Fruit fly (Drosophila melanogaster) whole organism, embryonic: ENCODE data around the gene moon.

Experiments used
- Blimp-1 ChIP-seq: fragments of 200-800 bp; sonication (Bioruptor generic); optimal IDR thresholded peaks from 3 replicates; lab custom pipeline; 2018; ENCODE audit warnings: missing biosample characterization, missing genetic modification characterization, mild to moderate bottlenecking, moderate library complexity, missing genetic modification reagents
- CG10267 ChIP-seq: fragments of 200-800 bp; sonication (Bioruptor generic); optimal IDR thresholded peaks from 2 replicates; lab custom pipeline; 2018; ENCODE audit warnings: missing biosample characterization, mild to moderate bottlenecking, missing genetic modification characterization, moderate library complexity
- CG10565 ChIP-seq: fragments of 200-800 bp; sonication (Bioruptor generic); optimal IDR thresholded peaks from 3 replicates; lab custom pipeline; 2016; ENCODE audit warnings: missing biosample characterization, mild to moderate bottlenecking, missing genetic modification characterization
- CG10654 ChIP-seq: fragments of 200-800 bp; sonication (Bioruptor generic); optimal IDR thresholded peaks from 2 replicates; lab custom pipeline; 2016; ENCODE audit warnings: missing biosample characterization, missing genetic modification characterization
- CG10979 ChIP-seq: fragments of 200-800 bp; sonication (Bioruptor generic); optimal IDR thresholded peaks from 2 replicates; lab custom pipeline; 2018; ENCODE audit warnings: missing biosample characterization, mild to moderate bottlenecking, missing genetic modification characterization, moderate library complexity
- CG12071 ChIP-seq: fragments of 200-800 bp; sonication (Bioruptor generic); optimal IDR thresholded peaks from 3 replicates; lab custom pipeline; 2018; ENCODE audit warnings: missing biosample characterization, mild to moderate bottlenecking, missing genetic modification characterization
- CG14710 ChIP-seq: fragments of 200-800 bp; sonication (Bioruptor generic); optimal IDR thresholded peaks from 3 replicates; lab custom pipeline; 2019; ENCODE audit warnings: missing biosample characterization, mild to moderate bottlenecking, missing genetic modification characterization, moderate library complexity
- CG14965 ChIP-seq: fragments of 200-800 bp; sonication (Bioruptor generic); optimal IDR thresholded peaks from 2 replicates; lab custom pipeline; 2016; ENCODE audit warnings: missing biosample characterization, missing genetic modification characterization, borderline replicate concordance
- CG1647 ChIP-seq: fragments of 200-800 bp; sonication (Bioruptor generic); optimal IDR thresholded peaks from 3 replicates; lab custom pipeline; 2016; ENCODE audit warnings: missing biosample characterization, missing genetic modification characterization
- CG17328 ChIP-seq: fragments of 200-800 bp; sonication (Bioruptor generic); IDR thresholded peaks from 2 replicates; pipeline ENCODE4 v1.3.6; 2022; ENCODE audit warnings: missing biosample characterization, missing genetic modification characterization
- CG17829 ChIP-seq: fragments of 200-800 bp; optimal IDR thresholded peaks from 2 replicates; lab custom pipeline; 2019; ENCODE audit warnings: missing biosample characterization, mild to moderate bottlenecking, missing genetic modification characterization, moderate library complexity
- CG30403 ChIP-seq: fragments of 200-800 bp; sonication (Bioruptor generic); optimal IDR thresholded peaks from 3 replicates; lab custom pipeline; 2016; ENCODE audit warnings: missing biosample characterization, missing genetic modification characterization
- CG32767 ChIP-seq: fragments of 200-800 bp; sonication (Bioruptor generic); IDR thresholded peaks from 2 replicates; pipeline ENCODE4 v1.3.6; 2022; ENCODE audit warnings: missing biosample characterization, missing genetic modification characterization
- CG4360 ChIP-seq: fragments of 200-800 bp; sonication (Bioruptor generic); IDR thresholded peaks from 2 replicates; pipeline ENCODE4 v1.3.6; 2022; ENCODE audit warnings: missing biosample characterization, missing genetic modification characterization
- CG4424 ChIP-seq: fragments of 200-800 bp; sonication (Bioruptor generic); optimal IDR thresholded peaks from 3 replicates; lab custom pipeline; 2016; ENCODE audit warnings: missing biosample characterization, missing genetic modification characterization
- CG7556 ChIP-seq: fragments of 200-800 bp; sonication (Bioruptor generic); optimal IDR thresholded peaks from 2 replicates; lab custom pipeline; 2017; ENCODE audit warnings: missing biosample characterization, mild to moderate bottlenecking, missing genetic modification characterization
- CG7839 ChIP-seq: fragments of 200-800 bp; sonication (Bioruptor generic); optimal IDR thresholded peaks from 3 replicates; lab custom pipeline; 2018; ENCODE audit warnings: missing biosample characterization, mild to moderate bottlenecking, missing genetic modification characterization, moderate library complexity
- D ChIP-seq, 2 experiments: fragments of 200-800 bp in 1 of 2; fragments of >200 bp in 1 of 2; sonication (Bioruptor generic) in 1 of 2; optimal IDR thresholded peaks; 2 replicates in 1 of 2; 3 replicates in 1 of 2; lab custom pipeline; 2017; ENCODE audit warnings: mild to moderate bottlenecking in 1 of 2, missing biosample characterization in 1 of 2, missing genetic modification characterization in 1 of 2, missing genetic modification reagents in 1 of 2
- D19A ChIP-seq: fragments of 200-800 bp; optimal IDR thresholded peaks from 3 replicates; lab custom pipeline; 2019; ENCODE audit warnings: missing biosample characterization, mild to moderate bottlenecking, missing genetic modification characterization, moderate library complexity
- Drgx ChIP-seq: fragments of 200-800 bp; sonication (Bioruptor generic); IDR thresholded peaks from 2 replicates; pipeline ENCODE4 v1.3.6; 2022; ENCODE audit warnings: missing biosample characterization, missing genetic modification characterization
- H15 ChIP-seq: fragments of 200-800 bp; sonication (Bioruptor generic); IDR thresholded peaks from 3 replicates; pipeline ENCODE4 v1.3.6; 2022; ENCODE audit warnings: missing biosample characterization, missing genetic modification characterization
- HLH3B ChIP-seq: fragments of 200-800 bp; sonication (Bioruptor generic); IDR thresholded peaks from 2 replicates; pipeline ENCODE4 v1.3.6; 2022; ENCODE audit warnings: missing biosample characterization, missing genetic modification characterization
- HLH54F ChIP-seq: fragments of 200-800 bp; sonication (Bioruptor generic); optimal IDR thresholded peaks from 3 replicates; lab custom pipeline; 2016; ENCODE audit warnings: missing biosample characterization, missing genetic modification characterization
- Kr ChIP-seq: fragments of 200-800 bp; sonication (Bioruptor generic); optimal IDR thresholded peaks from 2 replicates; lab custom pipeline; 2017; ENCODE audit warnings: missing biosample characterization, mild to moderate bottlenecking, missing genetic modification characterization
- PHDP ChIP-seq: fragments of 200-800 bp; sonication (Bioruptor generic); optimal IDR thresholded peaks from 3 replicates; lab custom pipeline; 2018; ENCODE audit warnings: missing biosample characterization, mild to moderate bottlenecking, missing genetic modification characterization, moderate library complexity
- Six4 ChIP-seq: fragments of 200-800 bp; sonication (Bioruptor generic); optimal IDR thresholded peaks from 2 replicates; lab custom pipeline; 2016; ENCODE audit warnings: missing biosample characterization, missing genetic modification characterization
- Ssrp ChIP-seq: fragments of 200-800 bp; sonication (Bioruptor generic); optimal IDR thresholded peaks from 2 replicates; lab custom pipeline; 2018; ENCODE audit warnings: missing biosample characterization, mild to moderate bottlenecking, missing genetic modification characterization, moderate library complexity
- Trl ChIP-seq, 3 experiments: fragments of >200 bp in 2 of 3; fragments of 200-800 bp in 1 of 3; sonication (Bioruptor generic) in 1 of 3; optimal IDR thresholded peaks; 2 replicates in 1 of 3; 3 replicates in 2 of 3; lab custom pipeline; 2016 to 2017; ENCODE audit warnings: missing biosample characterization in 1 of 3, missing genetic modification characterization in 1 of 3
- Xrp1 ChIP-seq: fragments of 200-800 bp; sonication (Bioruptor generic); IDR thresholded peaks from 2 replicates; pipeline ENCODE4 v1.3.6; 2022; ENCODE audit warnings: missing biosample characterization, missing genetic modification characterization
- abd-A ChIP-seq: fragments of 200-800 bp; sonication (Bioruptor generic); optimal IDR thresholded peaks from 3 replicates; lab custom pipeline; 2019; ENCODE audit warnings: missing biosample characterization, mild to moderate bottlenecking, missing genetic modification characterization, moderate library complexity
- ash1 ChIP-seq: fragments of 200-800 bp; sonication (Bioruptor generic); optimal IDR thresholded peaks from 2 replicates; lab custom pipeline; 2018; ENCODE audit warnings: missing biosample characterization, mild to moderate bottlenecking, missing genetic modification characterization
- bsh ChIP-seq, 2 experiments: fragments of 200-800 bp; sonication (Bioruptor generic); optimal IDR thresholded peaks; 2 replicates each; lab custom pipeline; 2017 to 2018; ENCODE audit warnings: mild to moderate bottlenecking in 2 of 2, missing biosample characterization in 2 of 2, missing genetic modification characterization in 2 of 2, moderate library complexity in 1 of 2
- cato ChIP-seq: fragments of 200-800 bp; sonication (Bioruptor generic); optimal IDR thresholded peaks from 2 replicates; lab custom pipeline; 2016; ENCODE audit warnings: missing biosample characterization, missing genetic modification characterization, borderline replicate concordance
- danr ChIP-seq: fragments of 200-800 bp; sonication (Bioruptor generic); IDR thresholded peaks from 2 replicates; pipeline ENCODE4 v1.3.6; 2022; ENCODE audit warnings: missing biosample characterization, missing genetic modification characterization
- dati ChIP-seq: fragments of 200-800 bp; sonication (Bioruptor generic); IDR thresholded peaks from 2 replicates; pipeline ENCODE4 v1.3.6; 2022; ENCODE audit warnings: missing biosample characterization, missing genetic modification characterization
- dmrt99B ChIP-seq: fragments of 200-800 bp; sonication (Bioruptor generic); optimal IDR thresholded peaks from 2 replicates; lab custom pipeline; 2018; ENCODE audit warnings: missing biosample characterization, mild to moderate bottlenecking, missing genetic modification characterization, moderate library complexity
- fd96Cb ChIP-seq: fragments of 200-800 bp; sonication (Bioruptor generic); optimal IDR thresholded peaks from 2 replicates; lab custom pipeline; 2018; ENCODE audit warnings: missing biosample characterization, mild to moderate bottlenecking, missing genetic modification characterization, moderate library complexity
- gce ChIP-seq: fragments of 200-800 bp; sonication (Bioruptor generic); IDR thresholded peaks from 3 replicates; pipeline ENCODE4 v1.3.6; 2022; ENCODE audit warnings: missing biosample characterization, missing genetic modification characterization
- grau ChIP-seq: fragments of 200-800 bp; optimal IDR thresholded peaks from 3 replicates; lab custom pipeline; 2019; ENCODE audit warnings: missing biosample characterization, mild to moderate bottlenecking, missing genetic modification characterization, moderate library complexity
- gsb-n ChIP-seq: fragments of 200-800 bp; sonication (Bioruptor generic); optimal IDR thresholded peaks from 3 replicates; lab custom pipeline; 2018; ENCODE audit warnings: missing biosample characterization, mild to moderate bottlenecking, missing genetic modification characterization
- hth ChIP-seq: fragments of >200 bp; optimal IDR thresholded peaks from 2 replicates; lab custom pipeline; 2017; ENCODE audit warnings: inconsistent platforms
- jigr1 ChIP-seq: fragments of 200-800 bp; sonication (Bioruptor generic); IDR thresholded peaks from 3 replicates; pipeline ENCODE4 v1.3.6; 2022; ENCODE audit warnings: missing biosample characterization, missing genetic modification characterization
- pb ChIP-seq: fragments of 200-800 bp; sonication (Bioruptor generic); optimal IDR thresholded peaks from 3 replicates; lab custom pipeline; 2016; ENCODE audit warnings: missing biosample characterization, missing genetic modification characterization
- phol ChIP-seq: fragments of 200-800 bp; sonication (Bioruptor generic); optimal IDR thresholded peaks from 3 replicates; lab custom pipeline; 2018; ENCODE audit warnings: missing biosample characterization, mild to moderate bottlenecking, missing genetic modification characterization, moderate library complexity
- seq ChIP-seq: fragments of 200-800 bp; sonication (Bioruptor generic); IDR thresholded peaks from 2 replicates; pipeline ENCODE4 v1.3.6; 2022; ENCODE audit warnings: missing biosample characterization, missing genetic modification characterization
- sim ChIP-seq: fragments of 200-800 bp; sonication (Bioruptor generic); IDR thresholded peaks from 2 replicates; pipeline ENCODE4 v1.3.6; 2022; ENCODE audit warnings: missing biosample characterization, missing genetic modification characterization
- sima ChIP-seq: fragments of 200-800 bp; sonication (Bioruptor generic); optimal IDR thresholded peaks from 2 replicates; lab custom pipeline; 2016; ENCODE audit warnings: missing biosample characterization, missing genetic modification characterization
- slbo ChIP-seq: fragments of 200-800 bp; sonication (Bioruptor generic); IDR thresholded peaks from 2 replicates; pipeline ENCODE4 v1.3.6; 2022; ENCODE audit warnings: missing biosample characterization, missing genetic modification characterization
- trh ChIP-seq: fragments of 200-800 bp; sonication (Bioruptor generic); optimal IDR thresholded peaks from 2 replicates; lab custom pipeline; 2016; ENCODE audit warnings: missing biosample characterization, missing genetic modification characterization
- unpg ChIP-seq: fragments of 200-800 bp; sonication (Bioruptor generic); optimal IDR thresholded peaks from 3 replicates; lab custom pipeline; 2018; ENCODE audit warnings: missing biosample characterization, mild to moderate bottlenecking, missing genetic modification characterization, moderate library complexity
- wdn ChIP-seq: fragments of 200-800 bp; sonication (Bioruptor generic); IDR thresholded peaks from 2 replicates; pipeline ENCODE4 v1.3.6; 2022; ENCODE audit warnings: missing biosample characterization, missing genetic modification characterization

The moon gene

DNA sequence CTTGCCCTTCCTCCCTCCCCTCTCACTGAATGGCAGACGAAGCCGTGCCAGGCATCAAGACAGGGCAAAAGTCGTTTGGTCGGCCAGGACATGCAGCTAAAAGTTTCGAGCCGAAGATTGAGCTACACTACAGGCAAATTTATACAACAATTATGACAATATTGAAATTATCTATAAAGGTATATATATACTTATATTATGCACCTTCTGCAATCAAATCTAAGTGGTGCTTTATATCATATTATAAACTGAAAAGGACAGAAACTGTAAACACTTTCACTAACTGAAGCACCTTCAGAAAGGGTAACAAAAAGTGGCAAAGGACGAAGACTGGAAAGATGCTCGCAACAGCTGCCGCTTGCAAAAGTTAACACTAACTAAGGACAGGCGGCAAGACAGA, 3.6 kb upstream of the moon start (continued):
- peak; percentile 10 for TF ChIP-seq PHDP (tag; lab: Kevin White, UChicago)
- peak; percentile 20 for TF ChIP-seq Ssrp (tag; lab: Kevin White, UChicago)
- TF ChIP-seq hth (lab: Kevin White, UChicago) = no peak
- no peak for TF ChIP-seq Drgx (GFP tag; lab: Robert Waterston, UW)
- peak; percentile 17 for TF ChIP-seq CG14710
- TF ChIP-seq fd96Cb (tag; lab: Kevin White, UChicago) = peak; percentile 6
- TF ChIP-seq dmrt99B (tag; lab: Kevin White, UChicago) = peak; percentile 55
- no peak for TF ChIP-seq cato (GFP tag; lab: Kevin White, UChicago)
- TF ChIP-seq dati (GFP tag; lab: Robert Waterston, UW) = no peak
- peak; percentile 6 for TF ChIP-seq CG4424 (GFP tag; lab: Kevin White, UChicago)
- TF ChIP-seq jigr1 (GFP tag; lab: Robert Waterston, UW) = no peak
- TF ChIP-seq phol (tag; lab: Kevin White, UChicago) = peak; percentile 26
- no peak for TF ChIP-seq wdn (GFP tag; lab: Robert Waterston, UW)
- no peak for TF ChIP-seq CG10654 (GFP tag; lab: Kevin White, UChicago)
- no peak for TF ChIP-seq CG12071 (GFP tag; lab: Kevin White, UChicago)
- TF ChIP-seq trh (GFP tag; lab: Kevin White, UChicago) = no peak
- no peak for TF ChIP-seq CG10565 (GFP tag; lab: Kevin White, UChicago)
- peak; percentile 24 for TF ChIP-seq unpg (GFP tag; lab: Kevin White, UChicago)
- no peak for TF ChIP-seq CG14965 (GFP tag; lab: Kevin White, UChicago)
- TF ChIP-seq CG32767 = no peak
- no peak for TF ChIP-seq CG17328 (GFP tag; lab: Robert Waterston, UW)
- no peak for TF ChIP-seq sima (GFP tag; lab: Kevin White, UChicago)
- TF ChIP-seq HLH3B = 0 out of 2 replicates have a peak, but pooled peaks have one; percentile 23
- TF ChIP-seq Xrp1 (GFP tag; lab: Robert Waterston, UW) = peak; percentile 43; the same call in 1 of the 2 replicates
- no peak for TF ChIP-seq gce (GFP tag; lab: Robert Waterston, UW)
- TF ChIP-seq seq (GFP tag; lab: Robert Waterston, UW) = no peak
- TF ChIP-seq sim = no peak
- peak; percentile 0 for TF ChIP-seq gsb-n
- TF ChIP-seq Kr (GFP tag; lab: Kevin White, UChicago) = no peak
- peak; percentile 45 for TF ChIP-seq Blimp-1 (GFP tag; lab: Kevin White, UChicago)
- TF ChIP-seq slbo (GFP tag; lab: Robert Waterston, UW) = 0 out of 2 replicates have a peak, but pooled peaks have one; percentile 22
- no peak for TF ChIP-seq abd-A (tag; lab: Kevin White, UChicago)
- TF ChIP-seq H15 (GFP tag; lab: Robert Waterston, UW) = no peak
- no peak for TF ChIP-seq Trl (optimal IDR thresholded peaks at IDR 0.05; lab: Kevin White, UChicago)
- TF ChIP-seq Trl (GFP tag; optimal IDR thresholded peaks at IDR 0.05; lab: Kevin White, UChicago) = no peak
- TF ChIP-seq grau = peak; percentile 37
- TF ChIP-seq ash1 (GFP tag; lab: Kevin White, UChicago) = no peak
- TF ChIP-seq CG30403 (GFP tag; lab: Kevin White, UChicago) = peak; percentile 10
- peak in 1 of 2 experiments; percentile 51 for TF ChIP-seq bsh (GFP tag; optimal IDR thresholded peaks at IDR 0.05; lab: Kevin White, UChicago)
- TF ChIP-seq danr (GFP tag; lab: Robert Waterston, UW) = no peak
- TF ChIP-seq CG10979 (tag; lab: Kevin White, UChicago) = peak; percentile 43
- TF ChIP-seq D19A (tag; lab: Kevin White, UChicago) = peak; percentile 98
- TF ChIP-seq CG4360 (GFP tag; lab: Robert Waterston, UW) = no peak
- peak; percentile 14 for TF ChIP-seq CG17829
- TF ChIP-seq D (optimal IDR thresholded peaks at IDR 0.05; lab: Kevin White, UChicago) = no peak
- peak; percentile 25 for TF ChIP-seq D (GFP tag; optimal IDR thresholded peaks at IDR 0.05; lab: Kevin White, UChicago)
- TF ChIP-seq Six4 = no peak
- peak; percentile 14 for TF ChIP-seq CG10267
- TF ChIP-seq CG7556 (GFP tag; lab: Kevin White, UChicago) = peak; percentile 45
- TF ChIP-seq HLH54F (GFP tag; lab: Kevin White, UChicago) = no peak
- no peak for TF ChIP-seq pb (GFP tag; lab: Kevin White, UChicago)
- no peak for TF ChIP-seq CG1647 (GFP tag; lab: Kevin White, UChicago)
- peak; percentile 40 for TF ChIP-seq CG7839 (tag; lab: Kevin White, UChicago)
